Worm (Caenorhabditis elegans): ENCODE results near the gene ZK1320.2.

ce11 chrII:9620616-9621015 lies 38.2 kb downstream of the ZK1320.2 start:
- TF ChIP-seq mab-5 (tag; optimal IDR thresholded peaks at IDR 0.05) (no peak), nhr-12 (tag; optimal IDR thresholded peaks at IDR 0.05) (no peak), pha-4 (tag; optimal IDR thresholded peaks at IDR 0.05) (no peak), lsy-2 (tag; optimal IDR thresholded peaks at IDR 0.05) (no peak), snpc-4 (tag; optimal IDR thresholded peaks at IDR 0.05) (no peak), ztf-11 (tag; optimal IDR thresholded peaks at IDR 0.05) (no peak), elt-3 (tag; optimal IDR thresholded peaks at IDR 0.05) (no peak), nhr-76 (tag; optimal IDR thresholded peaks at IDR 0.05) (no peak), nhr-237 (tag; optimal IDR thresholded peaks at IDR 0.05) (no peak), unc-39 (tag; optimal IDR thresholded peaks at IDR 0.05) (no peak)
